Worm (Caenorhabditis elegans) whole organism, L4/young adult: ENCODE measurements around the gene acs-10.

ENCODE experiments used
- W03F9.2 ChIP-seq: fragments of 150-350 bp; optimal IDR thresholded peaks from 2 replicates; lab custom pipeline; 2014; ENCODE audit warnings: missing biosample characterization, missing genetic modification characterization
- him-1 ChIP-seq: sonication (generic microtip); optimal IDR thresholded peaks from 2 replicates; lab custom pipeline; 2016; ENCODE audit warnings: missing genotype, missing genetic modification reagents, missing genetic modification characterization, missing compliant biosample characterization

DNA sequence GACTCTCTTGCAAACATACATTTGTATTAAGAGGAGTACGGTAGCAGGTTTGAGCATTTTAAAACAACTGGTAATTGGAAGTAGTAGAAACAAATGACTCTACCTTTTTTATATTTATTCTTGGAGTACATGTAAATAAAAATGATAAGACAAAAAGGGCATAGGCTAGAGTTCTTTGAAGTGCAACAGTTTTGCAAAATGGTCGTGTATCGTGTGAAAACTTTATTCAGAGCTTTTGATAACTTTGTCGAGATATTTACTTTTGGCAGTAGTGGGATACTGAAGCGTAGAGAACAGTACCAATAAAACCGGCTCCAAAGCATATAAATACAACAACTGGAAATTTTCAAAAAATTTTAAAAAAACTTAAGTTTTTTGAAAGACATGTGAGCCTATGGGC, 20.3 kb downstream of the acs-10 start, which contains the start of gene cest-1.1:
- TF ChIP-seq him-1 (tag; lab: Kevin White, UChicago) (no peak), W03F9.2 (tag; lab: Kevin White, UChicago) (no peak)
